Fruit fly (Drosophila melanogaster) whole organism, embryonic: ENCODE measurements around the gene M6.

Source experiments
- Asciz ChIP-seq: fragments of 200-800 bp; sonication (Bioruptor generic); optimal IDR thresholded peaks from 2 replicates; lab custom pipeline; 2017; ENCODE audit warnings: missing biosample characterization, mild to moderate bottlenecking, missing genetic modification characterization, missing genetic modification reagents
- Atf-2 ChIP-seq: fragments of 200-800 bp; sonication (Bioruptor generic); optimal IDR thresholded peaks from 2 replicates; lab custom pipeline; 2016; ENCODE audit warnings: missing biosample characterization, missing genetic modification characterization
- B-H1 ChIP-seq: fragments of 200-800 bp; sonication (Bioruptor generic); IDR thresholded peaks from 3 replicates; pipeline ENCODE4 v1.3.6; 2022; ENCODE audit warnings: missing biosample characterization, missing genetic modification characterization
- C15 ChIP-seq: fragments of 200-800 bp; sonication (Bioruptor generic); IDR thresholded peaks from 3 replicates; pipeline ENCODE4 v1.3.6; 2022; ENCODE audit warnings: missing biosample characterization, missing genetic modification characterization
- CG10267 ChIP-seq: fragments of 200-800 bp; sonication (Bioruptor generic); optimal IDR thresholded peaks from 2 replicates; lab custom pipeline; 2018; ENCODE audit warnings: missing biosample characterization, mild to moderate bottlenecking, missing genetic modification characterization, moderate library complexity
- CG11093 ChIP-seq: fragments of 200-800 bp; sonication (Bioruptor generic); IDR thresholded peaks from 3 replicates; pipeline ENCODE4 v1.3.6; 2022; ENCODE audit warnings: missing biosample characterization, missing genetic modification characterization
- CG1233 ChIP-seq: fragments of 200-800 bp; sonication (Bioruptor generic); optimal IDR thresholded peaks from 4 replicates; lab custom pipeline; 2018; ENCODE audit warnings: missing biosample characterization, mild to moderate bottlenecking, missing genetic modification characterization
- CG12659 ChIP-seq: fragments of 200-800 bp; sonication (Bioruptor generic); optimal IDR thresholded peaks from 3 replicates; lab custom pipeline; 2017; ENCODE audit warnings: mild to moderate bottlenecking, missing biosample characterization, missing genetic modification reagents, missing genetic modification characterization
- CG15011 ChIP-seq: fragments of 200-800 bp; sonication (Bioruptor generic); optimal IDR thresholded peaks from 3 replicates; lab custom pipeline; 2018; ENCODE audit warnings: missing biosample characterization, mild to moderate bottlenecking, missing genetic modification characterization
- CG15073 ChIP-seq: fragments of 200-800 bp; sonication (Bioruptor generic); optimal IDR thresholded peaks from 2 replicates; lab custom pipeline; 2016; ENCODE audit warnings: missing biosample characterization, missing genetic modification characterization
- CG17829 ChIP-seq: fragments of 200-800 bp; optimal IDR thresholded peaks from 2 replicates; lab custom pipeline; 2019; ENCODE audit warnings: missing biosample characterization, mild to moderate bottlenecking, missing genetic modification characterization, moderate library complexity
- CG2875 ChIP-seq: fragments of 200-800 bp; sonication (Bioruptor generic); optimal IDR thresholded peaks from 2 replicates; lab custom pipeline; 2017; ENCODE audit warnings: missing biosample characterization, mild to moderate bottlenecking, missing genetic modification characterization, missing genetic modification reagents
- CG32767 ChIP-seq: fragments of 200-800 bp; sonication (Bioruptor generic); IDR thresholded peaks from 2 replicates; pipeline ENCODE4 v1.3.6; 2022; ENCODE audit warnings: missing biosample characterization, missing genetic modification characterization
- CG32772 ChIP-seq: fragments of 200-800 bp; sonication (Bioruptor generic); IDR thresholded peaks from 2 replicates; pipeline ENCODE4 v1.3.6; 2022; ENCODE audit warnings: missing biosample characterization, missing genetic modification characterization
- CG42726 ChIP-seq: fragments of 200-800 bp; sonication (Bioruptor generic); IDR thresholded peaks from 2 replicates; pipeline ENCODE4 v1.3.6; 2022; ENCODE audit warnings: missing biosample characterization, missing genetic modification characterization; ENCODE audit not compliant: partially characterized antibody
- CG43689 ChIP-seq: fragments of 200-800 bp; sonication (Bioruptor generic); IDR thresholded peaks from 2 replicates; pipeline ENCODE4 v1.3.6; 2022; ENCODE audit warnings: missing biosample characterization, missing genetic modification characterization
- CG4617 ChIP-seq: fragments of 200-800 bp; sonication (Bioruptor generic); optimal IDR thresholded peaks from 3 replicates; lab custom pipeline; 2016; ENCODE audit warnings: missing biosample characterization, missing genetic modification characterization, borderline replicate concordance
- CG4820 ChIP-seq: fragments of 200-800 bp; sonication (Bioruptor generic); optimal IDR thresholded peaks from 3 replicates; lab custom pipeline; 2016; ENCODE audit warnings: missing biosample characterization, missing genetic modification characterization
- CG7963 ChIP-seq: fragments of 200-800 bp; sonication (Bioruptor generic); IDR thresholded peaks from 3 replicates; pipeline ENCODE4 v1.3.6; 2022; ENCODE audit warnings: missing biosample characterization, missing genetic modification characterization; ENCODE audit not compliant: partially characterized antibody
- CG8089 ChIP-seq: fragments of 200-800 bp; sonication (Bioruptor generic); optimal IDR thresholded peaks from 3 replicates; lab custom pipeline; 2016; ENCODE audit warnings: missing biosample characterization, missing genetic modification characterization
- CG8765 ChIP-seq: fragments of 200-800 bp; sonication (Bioruptor generic); IDR thresholded peaks from 2 replicates; pipeline ENCODE4 v1.3.6; 2022; ENCODE audit warnings: missing biosample characterization, missing genetic modification characterization
- Fer3 ChIP-seq: fragments of 200-800 bp; sonication (Bioruptor generic); optimal IDR thresholded peaks from 2 replicates; lab custom pipeline; 2018; ENCODE audit warnings: missing biosample characterization, mild to moderate bottlenecking, missing genetic modification characterization, moderate library complexity
- HHEX ChIP-seq: fragments of 200-800 bp; sonication (Bioruptor generic); optimal IDR thresholded peaks from 3 replicates; lab custom pipeline; 2017; ENCODE audit warnings: missing biosample characterization, mild to moderate bottlenecking, missing genetic modification characterization, missing genetic modification reagents
- HLH54F ChIP-seq: fragments of 200-800 bp; sonication (Bioruptor generic); optimal IDR thresholded peaks from 3 replicates; lab custom pipeline; 2016; ENCODE audit warnings: missing biosample characterization, missing genetic modification characterization
- Hey ChIP-seq: fragments of 200-800 bp; sonication (Bioruptor generic); optimal IDR thresholded peaks from 3 replicates; lab custom pipeline; 2018; ENCODE audit warnings: missing biosample characterization, mild to moderate bottlenecking, missing genetic modification characterization
- HmgD ChIP-seq: fragments of 200-800 bp; sonication (Bioruptor generic); optimal IDR thresholded peaks from 3 replicates; lab custom pipeline; 2016; ENCODE audit warnings: missing biosample characterization, missing genetic modification characterization
- Hr3 ChIP-seq: fragments of 200-800 bp; sonication (Bioruptor generic); optimal IDR thresholded peaks from 3 replicates; lab custom pipeline; 2016; ENCODE audit warnings: missing biosample characterization, missing genetic modification characterization
- Lpt ChIP-seq: fragments of >200 bp; optimal IDR thresholded peaks from 2 replicates; lab custom pipeline; 2018; ENCODE audit warnings: missing biosample characterization, missing genetic modification characterization
- MTF-1 ChIP-seq: fragments of 200-800 bp; sonication (Bioruptor generic); optimal IDR thresholded peaks from 2 replicates; lab custom pipeline; 2018; ENCODE audit warnings: missing biosample characterization, mild to moderate bottlenecking, missing genetic modification characterization, borderline replicate concordance
- Nf-YC ChIP-seq: fragments of 200-800 bp; optimal IDR thresholded peaks from 3 replicates; lab custom pipeline; 2019; ENCODE audit warnings: missing biosample characterization, mild to moderate bottlenecking, missing genetic modification characterization, moderate library complexity
- Oaz ChIP-seq: fragments of 200-800 bp; sonication (Bioruptor generic); IDR thresholded peaks from 2 replicates; pipeline ENCODE4 v1.3.6; 2022; ENCODE audit warnings: missing biosample characterization, missing genetic modification characterization
- Sin3A ChIP-seq: fragments of >200 bp; optimal IDR thresholded peaks from 2 replicates; lab custom pipeline; 2018
- Sry-δ ChIP-seq: fragments of 200-800 bp; sonication (Bioruptor generic); optimal IDR thresholded peaks from 2 replicates; lab custom pipeline; 2016; ENCODE audit warnings: missing biosample characterization, missing genetic modification characterization
- YL-1 ChIP-seq: fragments of 200-800 bp; sonication (Bioruptor generic); optimal IDR thresholded peaks from 3 replicates; lab custom pipeline; 2017; ENCODE audit warnings: missing biosample characterization, mild to moderate bottlenecking, missing genetic modification characterization
- chinmo ChIP-seq: fragments of 200-800 bp; sonication (Bioruptor generic); IDR thresholded peaks from 4 replicates; pipeline ENCODE4 v1.3.6; 2022; ENCODE audit warnings: missing biosample characterization, missing genetic modification characterization; ENCODE audit not compliant: partially characterized antibody
- chm ChIP-seq: fragments of 200-800 bp; sonication (Bioruptor generic); IDR thresholded peaks from 2 replicates; pipeline ENCODE4 v1.3.6; 2022; ENCODE audit warnings: missing biosample characterization, missing genetic modification characterization
- chn ChIP-seq: fragments of 200-800 bp; sonication (Bioruptor generic); optimal IDR thresholded peaks from 2 replicates; lab custom pipeline; 2016; ENCODE audit warnings: missing biosample characterization, missing genetic modification characterization
- ci ChIP-seq: fragments of 200-800 bp; sonication (Bioruptor generic); IDR thresholded peaks from 3 replicates; pipeline ENCODE4 v1.3.6; 2022; ENCODE audit warnings: missing biosample characterization, missing genetic modification characterization
- fu2 ChIP-seq: fragments of 200-800 bp; sonication (Bioruptor generic); optimal IDR thresholded peaks from 2 replicates; lab custom pipeline; 2016; ENCODE audit warnings: missing biosample characterization, missing genetic modification characterization
- maf-S ChIP-seq: fragments of 200-800 bp; sonication (Bioruptor generic); optimal IDR thresholded peaks from 2 replicates; lab custom pipeline; 2016; ENCODE audit warnings: missing biosample characterization, missing genetic modification characterization
- pita ChIP-seq: fragments of 200-800 bp; sonication (Bioruptor generic); optimal IDR thresholded peaks from 2 replicates; lab custom pipeline; 2017; ENCODE audit warnings: missing biosample characterization, mild to moderate bottlenecking, missing genetic modification characterization
- row ChIP-seq: fragments of 200-800 bp; sonication (Bioruptor generic); IDR thresholded peaks from 3 replicates; pipeline ENCODE4 v1.3.6; 2022; ENCODE audit warnings: missing biosample characterization, missing genetic modification characterization
- schlank ChIP-seq: fragments of 200-800 bp; sonication (Bioruptor generic); optimal IDR thresholded peaks from 2 replicates; lab custom pipeline; 2018; ENCODE audit warnings: missing biosample characterization, mild to moderate bottlenecking, missing genetic modification characterization
- slbo ChIP-seq: fragments of 200-800 bp; sonication (Bioruptor generic); IDR thresholded peaks from 2 replicates; pipeline ENCODE4 v1.3.6; 2022; ENCODE audit warnings: missing biosample characterization, missing genetic modification characterization
- sob ChIP-seq: fragments of 200-800 bp; sonication (Bioruptor generic); IDR thresholded peaks from 2 replicates; pipeline ENCODE4 v1.3.6; 2022; ENCODE audit warnings: missing biosample characterization, missing genetic modification characterization
- usp ChIP-seq: fragments of >200 bp; optimal IDR thresholded peaks from 2 replicates; lab custom pipeline; 2017; ENCODE audit warnings: missing biosample characterization, missing genetic modification characterization
- vnd ChIP-seq: fragments of 200-800 bp; sonication (Bioruptor generic); IDR thresholded peaks from 3 replicates; pipeline ENCODE4 v1.3.6; 2022; ENCODE audit warnings: missing biosample characterization, missing genetic modification characterization; ENCODE audit not compliant: partially characterized antibody
- zf30C ChIP-seq: fragments of 200-800 bp; sonication (Bioruptor generic); optimal IDR thresholded peaks from 3 replicates; lab custom pipeline; 2018; ENCODE audit warnings: missing biosample characterization, mild to moderate bottlenecking, missing genetic modification characterization
- zfh2 ChIP-seq: fragments of 200-800 bp; sonication (Bioruptor generic); optimal IDR thresholded peaks from 2 replicates; lab custom pipeline; 2016; ENCODE audit warnings: missing biosample characterization, missing genetic modification characterization

M6 gene

dm6 chr3L:21515823-21516715, 8.4 kb downstream of the M6 start, which contains the start of the genes SAK and Cdk12 (continued):
- peak; percentile 47 for TF ChIP-seq chn
- TF ChIP-seq chinmo (GFP tag; lab: Robert Waterston, UW), result peak; percentile 71; the same call in 1 of the 4 replicates
- TF ChIP-seq CG8765, result peak; percentile 67
- TF ChIP-seq usp (GFP tag; lab: Kevin White, UChicago), result no peak
- 0 out of 3 replicates have a peak, but pooled peaks have one; percentile 39 for TF ChIP-seq vnd
- TF ChIP-seq CG12659, result peak; percentile 91
- peak; percentile 92 for TF ChIP-seq slbo (GFP tag; lab: Robert Waterston, UW)
- TF ChIP-seq CG8089, result peak; percentile 36
- TF ChIP-seq ci, result peak; percentile 74; the same call in 2 of the 3 replicates
- TF ChIP-seq CG1233 (GFP tag; lab: Kevin White, UChicago), result peak; percentile 83
- TF ChIP-seq Nf-YC, result peak; percentile 83
- peak; percentile 70 for TF ChIP-seq Asciz (GFP tag; lab: Kevin White, UChicago)
- peak; percentile 59 for TF ChIP-seq CG15073
- peak; percentile 61 for TF ChIP-seq B-H1
- TF ChIP-seq CG32767, result peak; percentile 53
- peak; percentile 91 for TF ChIP-seq Hr3 (GFP tag; lab: Kevin White, UChicago)
- TF ChIP-seq sob (GFP tag; lab: Robert Waterston, UW), result peak; percentile 83
- peak; percentile 68 for TF ChIP-seq CG15011
- TF ChIP-seq CG42726 (GFP tag; lab: Robert Waterston, UW), result no peak
- TF ChIP-seq HmgD (GFP tag; lab: Kevin White, UChicago), result no peak
- peak; percentile 80 for TF ChIP-seq Oaz (GFP tag; lab: Robert Waterston, UW)
- TF ChIP-seq zfh2 (GFP tag; lab: Kevin White, UChicago), result peak; percentile 81
- TF ChIP-seq row (GFP tag; lab: Robert Waterston, UW), result peak; percentile 96
- TF ChIP-seq fu2, result peak; percentile 67
- TF ChIP-seq Hey (tag; lab: Kevin White, UChicago), result no peak
- TF ChIP-seq maf-S (GFP tag; lab: Kevin White, UChicago), result peak; percentile 19
- TF ChIP-seq Sin3A (lab: Kevin White, UChicago), result no peak
- peak; percentile 69 for TF ChIP-seq Sry-δ
- peak; percentile 82 for TF ChIP-seq Fer3
- TF ChIP-seq pita (GFP tag; lab: Kevin White, UChicago), result no peak
- TF ChIP-seq CG32772 (GFP tag; lab: Robert Waterston, UW), result peak; percentile 76
- TF ChIP-seq Lpt (GFP tag; lab: Kevin White, UChicago), result no peak
- TF ChIP-seq CG10267 (tag; lab: Kevin White, UChicago), result peak; percentile 95
- peak; percentile 24 for TF ChIP-seq Atf-2 (GFP tag; lab: Kevin White, UChicago)
- TF ChIP-seq CG17829, result peak; percentile 89
- TF ChIP-seq CG11093 (GFP tag; lab: Robert Waterston, UW), result peak; percentile 74; the same call in 2 of the 3 replicates
- 0 out of 3 replicates have a peak, but pooled peaks have one; percentile 32 for TF ChIP-seq CG7963 (GFP tag; lab: Robert Waterston, UW)
- peak; percentile 55 for TF ChIP-seq schlank (tag; lab: Kevin White, UChicago)
- TF ChIP-seq CG4820 (GFP tag; lab: Kevin White, UChicago), result peak; percentile 83
- TF ChIP-seq chm (GFP tag; lab: Robert Waterston, UW), result peak; percentile 28
- 0 out of 3 replicates have a peak, but pooled peaks have one; percentile 56 for TF ChIP-seq C15 (GFP tag; lab: Robert Waterston, UW)
- TF ChIP-seq MTF-1 (GFP tag; lab: Kevin White, UChicago), result peak; percentile 41
- TF ChIP-seq HHEX (GFP tag; lab: Kevin White, UChicago), result peak; percentile 85
- TF ChIP-seq YL-1 (GFP tag; lab: Kevin White, UChicago), result peak; percentile 69
- no peak for TF ChIP-seq zf30C (GFP tag; lab: Kevin White, UChicago)
- 0 out of 2 replicates have a peak, but pooled peaks have one; percentile 34 for TF ChIP-seq CG43689
- TF ChIP-seq CG4617 (GFP tag; lab: Kevin White, UChicago), result peak; percentile 80
- peak; percentile 63 for TF ChIP-seq CG2875 (GFP tag; lab: Kevin White, UChicago)
- TF ChIP-seq HLH54F, result peak; percentile 74
